Worm (Caenorhabditis elegans) whole organism, L3 larva: ENCODE data around the gene sas-7.
A peak's percentile ranks its signal among the peaks of the same experiment; 100 is the strongest.

Experiments used
- R02D3.7 ChIP-seq: fragments of 150-350 bp; optimal IDR thresholded peaks from 2 replicates; lab custom pipeline; 2014; ENCODE audit warnings: missing biosample characterization, missing genetic modification characterization
- aly-2 ChIP-seq: fragments of 150-350 bp; optimal IDR thresholded peaks from 2 replicates; lab custom pipeline; 2014; ENCODE audit warnings: missing biosample characterization, missing genetic modification characterization
- ama-1 ChIP-seq: fragments of 150-350 bp; optimal IDR thresholded peaks from 2 replicates; lab custom pipeline; 2018
- ceh-16 ChIP-seq: sonication (generic microtip); optimal IDR thresholded peaks from 2 replicates; lab custom pipeline; 2017; ENCODE audit warnings: missing biosample characterization, missing genetic modification characterization
- ceh-28 ChIP-seq: fragments of 150-350 bp; optimal IDR thresholded peaks from 2 replicates; lab custom pipeline; 2014; ENCODE audit warnings: missing biosample characterization, missing genetic modification reagents, missing genetic modification characterization
- ceh-82 ChIP-seq: fragments of 150-350 bp; optimal IDR thresholded peaks from 2 replicates; lab custom pipeline; 2014; ENCODE audit warnings: missing biosample characterization, missing genetic modification characterization
- ceh-9 ChIP-seq: sonication (generic microtip); optimal IDR thresholded peaks from 2 replicates; lab custom pipeline; 2018; ENCODE audit warnings: missing biosample characterization, missing genetic modification characterization
- daf-12 ChIP-seq: fragments of 150-350 bp; optimal IDR thresholded peaks from 2 replicates; lab custom pipeline; 2014; ENCODE audit warnings: missing biosample characterization, missing genetic modification reagents, missing genetic modification characterization
- egl-5 ChIP-seq: fragments of 150-350 bp; optimal IDR thresholded peaks from 2 replicates; lab custom pipeline; 2017; ENCODE audit warnings: missing biosample characterization, missing genetic modification reagents, missing genetic modification characterization, inconsistent platforms
- elt-1 ChIP-seq: fragments of 150-350 bp; optimal IDR thresholded peaks from 2 replicates; lab custom pipeline; 2014; ENCODE audit warnings: missing biosample characterization, missing genetic modification characterization
- elt-2 ChIP-seq: sonication (generic microtip); optimal IDR thresholded peaks from 2 replicates; lab custom pipeline; 2016; ENCODE audit warnings: missing genetic modification reagents, mild to moderate bottlenecking, missing genetic modification characterization, missing compliant biosample characterization
- elt-3 ChIP-seq, 3 experiments: fragments of 150-350 bp in 1 of 3; sonication (generic microtip) in 2 of 3; optimal IDR thresholded peaks; 2 replicates in 2 of 3; 4 replicates in 1 of 3; lab custom pipeline; 2014 to 2017; ENCODE audit warnings: missing biosample characterization in 3 of 3, missing genetic modification characterization in 3 of 3
- eor-1 ChIP-seq, 2 experiments: fragments of 150-350 bp; optimal IDR thresholded peaks; 2 replicates each; lab custom pipeline; 2014 to 2018; ENCODE audit warnings: missing biosample characterization in 2 of 2, missing genetic modification characterization in 2 of 2
- fkh-10 ChIP-seq: sonication (generic microtip); optimal IDR thresholded peaks from 2 replicates; lab custom pipeline; 2017; ENCODE audit warnings: missing biosample characterization, missing genetic modification reagents, missing genetic modification characterization
- fkh-2 ChIP-seq: fragments of 150-350 bp; optimal IDR thresholded peaks from 2 replicates; lab custom pipeline; 2014; ENCODE audit warnings: missing biosample characterization, missing genetic modification reagents, missing genetic modification characterization
- hmg-11 ChIP-seq: sonication (generic microtip); optimal IDR thresholded peaks from 2 replicates; lab custom pipeline; 2016; ENCODE audit warnings: missing genetic modification characterization, missing compliant biosample characterization
- jun-1 ChIP-seq: fragments of 150-350 bp; optimal IDR thresholded peaks from 2 replicates; lab custom pipeline; 2014; ENCODE audit warnings: missing biosample characterization, missing genetic modification reagents, missing genetic modification characterization
- lsy-12 ChIP-seq: sonication (generic microtip); optimal IDR thresholded peaks from 2 replicates; lab custom pipeline; 2016; ENCODE audit warnings: mild to moderate bottlenecking, missing genetic modification characterization, missing compliant biosample characterization
- mdl-1 ChIP-seq: fragments of 150-350 bp; optimal IDR thresholded peaks from 2 replicates; lab custom pipeline; 2014; ENCODE audit warnings: missing biosample characterization, missing genetic modification characterization
- mml-1 ChIP-seq: fragments of 150-350 bp; sonication (generic microtip); optimal IDR thresholded peaks from 3 replicates; lab custom pipeline; 2014; ENCODE audit warnings: missing biosample characterization, missing genetic modification characterization
- nfya-1 ChIP-seq: sonication (generic microtip); optimal IDR thresholded peaks from 2 replicates; lab custom pipeline; 2017; ENCODE audit warnings: missing genetic modification characterization, mild to moderate bottlenecking, missing compliant biosample characterization, antibody characterized with exemption, moderate library complexity; ENCODE audit not compliant: insufficient read depth
- nhr-11 ChIP-seq: fragments of 150-350 bp; optimal IDR thresholded peaks from 2 replicates; lab custom pipeline; 2014; ENCODE audit warnings: missing biosample characterization, missing genetic modification characterization
- nhr-12 ChIP-seq: fragments of 150-350 bp; optimal IDR thresholded peaks from 2 replicates; lab custom pipeline; 2014; ENCODE audit warnings: missing biosample characterization, missing genetic modification characterization
- nhr-23 ChIP-seq: fragments of 150-350 bp; optimal IDR thresholded peaks from 2 replicates; lab custom pipeline; 2014; ENCODE audit warnings: missing biosample characterization, missing genetic modification reagents, missing genetic modification characterization
- nhr-237 ChIP-seq: fragments of 150-350 bp; optimal IDR thresholded peaks from 2 replicates; lab custom pipeline; 2014; ENCODE audit warnings: missing biosample characterization, missing genetic modification characterization
- nhr-25 ChIP-seq: sonication (generic microtip); optimal IDR thresholded peaks from 2 replicates; lab custom pipeline; 2017; ENCODE audit warnings: missing biosample characterization, missing genetic modification characterization
- nhr-28 ChIP-seq: fragments of 150-350 bp; optimal IDR thresholded peaks from 2 replicates; lab custom pipeline; 2014; ENCODE audit warnings: missing biosample characterization, missing genetic modification characterization
- nhr-43 ChIP-seq: sonication (generic microtip); optimal IDR thresholded peaks from 2 replicates; lab custom pipeline; 2016; ENCODE audit warnings: mild to moderate bottlenecking, missing genetic modification characterization, missing compliant biosample characterization; ENCODE audit not compliant: poor library complexity, severe bottlenecking
- nhr-67 ChIP-seq: fragments of 150-350 bp; optimal IDR thresholded peaks from 2 replicates; lab custom pipeline; 2014; ENCODE audit warnings: missing biosample characterization, missing genetic modification characterization
- nhr-76 ChIP-seq: fragments of 150-350 bp; sonication (generic microtip); optimal IDR thresholded peaks from 5 replicates; lab custom pipeline; 2014; ENCODE audit warnings: missing biosample characterization, missing genetic modification characterization
- pha-4 ChIP-seq: fragments of 150-350 bp; optimal IDR thresholded peaks from 2 replicates; lab custom pipeline; 2014; ENCODE audit warnings: missing biosample characterization, missing genetic modification reagents, missing genetic modification characterization
- sea-2 ChIP-seq: fragments of 150-350 bp; sonication (generic microtip); optimal IDR thresholded peaks from 4 replicates; lab custom pipeline; 2014; ENCODE audit warnings: missing biosample characterization, missing genetic modification reagents, missing genetic modification characterization
- skn-1 ChIP-seq: fragments of 150-350 bp; optimal IDR thresholded peaks from 2 replicates; lab custom pipeline; 2014; ENCODE audit warnings: missing biosample characterization, missing genetic modification characterization
- snpc-4 ChIP-seq: fragments of 150-350 bp; optimal IDR thresholded peaks from 2 replicates; lab custom pipeline; 2014; ENCODE audit warnings: missing biosample characterization, missing genetic modification characterization
- tbx-2 ChIP-seq: sonication (generic microtip); optimal IDR thresholded peaks from 2 replicates; lab custom pipeline; 2016; ENCODE audit warnings: mild to moderate bottlenecking, missing genetic modification characterization, missing compliant biosample characterization
- unc-39 ChIP-seq: sonication (generic microtip); optimal IDR thresholded peaks from 4 replicates; lab custom pipeline; 2017; ENCODE audit warnings: missing biosample characterization, missing genetic modification characterization
- unc-62 ChIP-seq: fragments of 150-350 bp; sonication (generic microtip); optimal IDR thresholded peaks from 4 replicates; lab custom pipeline; 2014; ENCODE audit warnings: missing biosample characterization, missing genetic modification reagents, missing genetic modification characterization
- zag-1 ChIP-seq: fragments of 150-350 bp; optimal IDR thresholded peaks from 2 replicates; lab custom pipeline; 2014; ENCODE audit warnings: missing biosample characterization, missing genetic modification characterization

Gene sas-7

DNA sequence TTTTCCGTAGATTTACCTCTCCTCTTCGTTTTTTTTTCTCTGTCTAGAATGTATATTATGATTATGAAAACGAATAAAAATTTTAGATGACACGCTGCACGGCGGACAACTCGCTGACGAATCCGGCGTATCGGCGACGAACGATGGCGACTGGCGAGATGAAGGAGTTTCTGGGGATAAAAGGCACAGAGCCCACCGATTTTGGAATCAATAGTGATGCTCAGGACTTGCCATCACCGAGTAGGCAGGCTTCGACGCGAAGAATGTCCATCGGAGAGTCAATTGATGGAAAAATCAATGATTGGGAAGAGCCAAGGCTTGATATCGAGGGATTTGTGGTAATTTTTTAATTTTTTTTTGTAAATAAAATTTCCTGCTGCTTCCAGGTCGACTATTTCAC lies 14.3 kb downstream of the sas-7 start, which contains the start of gene ced-9:
TSS of gene ced-9 (plus strand) at position 87 of the 400 bp plus-strand sequence.
- TF ChIP-seq sea-2 (GFP tag; lab: Kevin White, UChicago) (no peak), nhr-11 (tag; lab: Kevin White, UChicago) (no peak)

DNA sequence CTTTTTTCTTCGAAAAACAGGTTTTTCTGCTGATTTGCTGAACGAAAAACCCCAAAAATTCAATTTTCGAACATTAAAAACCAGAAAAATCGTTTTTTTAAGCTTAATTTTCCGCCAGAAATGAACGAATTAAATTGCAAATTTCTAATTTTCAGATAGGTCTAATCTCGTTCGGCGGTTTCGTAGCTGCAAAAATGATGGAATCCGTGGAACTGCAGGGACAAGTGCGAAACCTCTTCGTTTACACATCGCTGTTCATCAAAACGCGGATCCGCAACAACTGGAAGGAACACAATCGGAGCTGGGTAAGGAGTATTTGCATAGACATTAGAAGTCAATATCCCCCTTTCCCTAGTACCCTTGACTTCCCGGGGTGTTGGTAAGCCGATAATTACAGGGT lies 15.3 kb downstream of the sas-7 start:
- TF ChIP-seq ceh-82 (no peak), eor-1 (tag; optimal IDR thresholded peaks at IDR 0.05; lab: Kevin White, UChicago) (no peak), fkh-2 (tag; lab: Kevin White, UChicago) (no peak), unc-39 (tag; lab: Kevin White, UChicago) (no peak), egl-5 (tag; lab: Kevin White, UChicago) (no peak), nhr-237 (tag; lab: Kevin White, UChicago) (no peak)

DNA sequence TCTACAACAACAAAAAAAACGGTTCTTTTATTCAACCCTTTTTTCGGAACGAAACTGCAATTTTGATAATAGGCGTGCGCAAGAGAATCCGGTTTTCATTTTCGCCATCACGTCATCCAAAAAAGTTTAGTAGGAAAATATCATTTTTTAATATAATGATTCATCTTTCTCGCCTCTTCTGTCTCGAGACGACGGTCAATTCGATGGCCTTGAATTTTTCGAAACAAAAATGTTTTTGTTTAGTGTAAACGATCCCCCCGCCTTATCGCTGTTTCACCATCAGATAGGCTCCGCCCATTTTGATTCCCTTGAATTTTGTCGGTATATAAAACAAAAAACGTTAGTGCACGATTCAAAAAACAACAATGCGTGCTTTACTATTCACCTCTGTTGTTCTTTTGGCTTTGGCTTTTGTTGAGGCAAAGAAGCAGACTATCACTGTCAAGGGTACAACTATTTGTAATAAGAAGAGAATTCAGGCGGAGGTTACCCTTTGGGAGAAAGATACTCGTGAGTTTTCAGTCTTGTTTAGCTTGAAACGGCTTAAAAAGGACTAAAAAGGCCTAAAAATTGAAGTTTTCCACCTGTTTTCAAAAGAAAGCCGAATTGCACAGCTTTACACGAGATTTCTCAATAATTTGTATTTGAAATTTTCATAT lies 16.8 kb downstream of the sas-7 start, which contains the start of gene ttr-15:
TSS of gene ttr-15 (plus strand) at position 340 of the 659 bp plus-strand sequence.
- TF ChIP-seq nhr-23 (tag; lab: Kevin White, UChicago) (peak; percentile 27), zag-1 (tag; lab: Kevin White, UChicago) (no peak), ceh-9 (no peak), mml-1 (tag; lab: Kevin White, UChicago) (no peak), jun-1 (tag; lab: Kevin White, UChicago) (peak; percentile 48), daf-12 (no peak), skn-1 (no peak), aly-2 (tag; lab: Kevin White, UChicago) (no peak), nfya-1 (no peak), elt-3 (tag; optimal IDR thresholded peaks at IDR 0.05; lab: Kevin White, UChicago) (no peak), tbx-2 (no peak), R02D3.7 (tag; lab: Kevin White, UChicago) (no peak), fkh-10 (GFP tag; lab: Kevin White, UChicago) (no peak), nhr-25 (tag; lab: Kevin White, UChicago) (peak; percentile 51), nhr-28 (no peak), unc-39 (tag; lab: Kevin White, UChicago) (no peak), nhr-43 (tag; lab: Kevin White, UChicago) (peak; percentile 61), nhr-76 (tag; lab: Kevin White, UChicago) (no peak), lsy-12 (no peak), ceh-28 (tag; lab: Kevin White, UChicago) (peak; percentile 27), elt-1 (tag; lab: Kevin White, UChicago) (peak; percentile 43)
- TF ChIP-seq, all 47 proteins: peak for 6

DNA sequence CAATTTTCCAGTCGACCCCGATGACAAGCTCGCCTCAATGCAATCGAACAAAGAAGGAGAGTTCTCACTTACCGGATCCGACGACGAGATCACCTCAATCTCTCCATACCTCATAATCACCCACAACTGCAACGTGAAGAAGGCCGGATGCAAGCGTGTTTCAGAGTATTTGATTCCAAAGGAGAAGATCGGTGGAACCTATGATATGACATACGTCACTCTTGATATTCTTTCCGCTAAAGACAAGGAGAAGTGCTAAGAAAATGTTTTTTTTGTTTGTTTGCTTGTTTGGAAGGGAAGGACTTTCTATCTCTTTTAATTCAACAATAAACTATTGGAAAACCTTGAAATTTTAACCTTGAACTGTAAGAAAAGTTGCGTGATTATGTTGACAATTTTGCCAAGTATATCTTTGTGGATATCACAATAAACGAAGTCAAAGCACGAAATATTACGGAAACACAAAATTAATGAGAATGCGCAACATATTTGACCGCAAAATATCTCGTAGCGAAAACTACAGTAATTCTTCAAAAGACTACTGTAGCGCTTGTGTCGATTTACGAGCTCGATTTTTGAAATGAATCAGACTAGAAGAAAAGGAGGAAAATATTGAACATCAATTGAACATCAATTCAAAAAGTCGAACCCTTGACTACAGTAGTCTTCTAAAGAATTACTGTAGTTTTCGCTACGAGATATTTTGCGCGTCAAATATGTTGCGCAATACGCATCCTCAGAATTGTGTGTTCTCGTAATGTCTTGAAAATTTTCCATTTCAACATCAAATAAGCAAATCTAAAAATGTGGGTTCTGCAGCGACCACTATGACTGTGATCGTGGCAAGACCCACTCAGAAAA lies 18.4 kb downstream of the sas-7 start:
- no peak for TF ChIP-seq jun-1 (tag; lab: Kevin White, UChicago)
- peak; percentile 66 for TF ChIP-seq ama-1 (lab: Kevin White, UChicago)
- TF ChIP-seq R02D3.7 (tag; lab: Kevin White, UChicago), result peak; percentile 19
- TF ChIP-seq elt-3 (tag; optimal IDR thresholded peaks at IDR 0.05; lab: Kevin White, UChicago), result no peak
- TF ChIP-seq nhr-25 (tag; lab: Kevin White, UChicago), result peak; percentile 39
- peak; percentile 34 for TF ChIP-seq ceh-28 (tag; lab: Kevin White, UChicago)
- no peak for TF ChIP-seq mdl-1 (tag; lab: Kevin White, UChicago)
- TF ChIP-seq mml-1 (tag; lab: Kevin White, UChicago), result no peak
- TF ChIP-seq nhr-23 (tag; lab: Kevin White, UChicago), result no peak

DNA sequence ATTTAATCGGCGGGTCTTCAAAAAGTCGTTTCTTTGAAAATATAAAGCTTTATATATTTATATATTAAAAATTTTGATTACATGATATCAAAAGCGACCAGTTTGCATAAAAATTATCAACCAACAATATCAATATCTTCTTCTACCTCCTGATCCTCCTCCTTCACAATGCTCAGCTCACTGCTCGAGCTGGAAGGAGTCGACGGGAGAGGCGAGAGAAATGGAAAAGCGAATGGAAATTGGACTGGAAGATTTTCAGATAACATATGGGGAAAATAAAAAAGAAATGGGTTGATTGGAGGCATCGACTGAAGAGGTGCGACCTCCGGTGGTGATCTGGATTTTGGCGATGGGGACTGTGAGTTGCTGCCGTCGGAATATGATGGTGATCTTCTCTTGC lies 19.1 kb downstream of the sas-7 start:
- TF ChIP-seq nhr-12 (no peak), sea-2 (GFP tag; lab: Kevin White, UChicago) (no peak), ceh-16 (tag; lab: Kevin White, UChicago) (no peak), nhr-25 (tag; lab: Kevin White, UChicago) (no peak), unc-62 (GFP tag; lab: Kevin White, UChicago) (no peak), nfya-1 (no peak), R02D3.7 (tag; lab: Kevin White, UChicago) (no peak), elt-2 (tag; lab: Kevin White, UChicago) (no peak), nhr-43 (tag; lab: Kevin White, UChicago) (no peak), nhr-67 (no peak), eor-1 (tag; optimal IDR thresholded peaks at IDR 0.05; lab: Kevin White, UChicago) (no peak), snpc-4 (tag; lab: Kevin White, UChicago) (no peak), nhr-76 (tag; lab: Kevin White, UChicago) (no peak), nhr-237 (tag; lab: Kevin White, UChicago) (no peak), jun-1 (tag; lab: Kevin White, UChicago) (no peak), pha-4 (tag; lab: Kevin White, UChicago) (no peak), aly-2 (tag; lab: Kevin White, UChicago) (no peak), hmg-11 (no peak)
